Fruit fly (Drosophila melanogaster): ENCODE data around the gene Pop2.

dm6 chr3L:12021903-12022302, 19.2 kb upstream of the Pop2 start:
- TF ChIP-seq Myc (optimal IDR thresholded peaks at IDR 0.05) (peak; percentile 40), Mio (GFP tag; optimal IDR thresholded peaks at IDR 0.05) (no peak), jim (GFP tag; optimal IDR thresholded peaks at IDR 0.05) (no peak), Sp1 (GFP tag; optimal IDR thresholded peaks at IDR 0.05) (no peak), GATAd (GFP tag; optimal IDR thresholded peaks at IDR 0.05) (no peak), Hr78 (GFP tag; optimal IDR thresholded peaks at IDR 0.05) (no peak), tai (GFP tag; optimal IDR thresholded peaks at IDR 0.05) (no peak), lola (GFP tag; optimal IDR thresholded peaks at IDR 0.05) (no peak), OdsH (GFP tag; optimal IDR thresholded peaks at IDR 0.05) (no peak), Rel (GFP tag; optimal IDR thresholded peaks at IDR 0.05) (no peak), Rel (tag; optimal IDR thresholded peaks at IDR 0.05) (no peak), CG32264 (GFP tag; optimal IDR thresholded peaks at IDR 0.05) (no peak), br (GFP tag; optimal IDR thresholded peaks at IDR 0.05) (no peak), sv (GFP tag; optimal IDR thresholded peaks at IDR 0.05) (no peak), pan (optimal IDR thresholded peaks at IDR 0.05) (no peak)

All from whole organism, wandering third instar larva.